Worm (Caenorhabditis elegans) whole organism, L4 larva: Measurements from ENCODE around the gene fbxa-45.
"Not testable (repeated sequence)": the region's sequence is repeated elsewhere in the genome, so short reads cannot be mapped to it uniquely, and the experiment has no call there.

Source experiments
- Y48G9A.11 ChIP-seq: fragments of 200-800 bp; sonication (Bioruptor generic); IDR thresholded peaks from 2 replicates; pipeline ENCODE4 v1.3.6; 2022; ENCODE audit warnings: missing genetic modification reagents, missing genetic modification characterization, missing compliant biosample characterization
- lim-7 ChIP-seq: fragments of 200-800 bp; sonication (Bioruptor generic); IDR thresholded peaks from 2 replicates; pipeline ENCODE4 v1.3.6; 2022; ENCODE audit warnings: missing genetic modification characterization, missing compliant biosample characterization
- lsy-2 ChIP-seq, 2 experiments: fragments of 150-350 bp in 1 of 2; sonication (generic microtip) in 1 of 2; optimal IDR thresholded peaks; 2 replicates each; lab custom pipeline; 2014 to 2017; ENCODE audit warnings: missing biosample characterization in 2 of 2, missing genetic modification characterization in 2 of 2
- nhr-11 ChIP-seq: fragments of 150-350 bp; optimal IDR thresholded peaks from 2 replicates; lab custom pipeline; 2014; ENCODE audit warnings: missing biosample characterization, missing genetic modification characterization
- nhr-237 ChIP-seq: sonication (generic microtip); optimal IDR thresholded peaks from 2 replicates; lab custom pipeline; 2017; ENCODE audit warnings: missing biosample characterization, missing genetic modification characterization
- nhr-77 ChIP-seq: fragments of 150-350 bp; optimal IDR thresholded peaks from 2 replicates; lab custom pipeline; 2014; ENCODE audit warnings: missing biosample characterization, missing genetic modification characterization
- set-16 ChIP-seq: fragments of 200-800 bp; sonication (Bioruptor generic); IDR thresholded peaks from 2 replicates; pipeline ENCODE4 v1.3.6; 2022; ENCODE audit warnings: missing genetic modification reagents, missing genetic modification characterization, missing compliant biosample characterization

DNA sequence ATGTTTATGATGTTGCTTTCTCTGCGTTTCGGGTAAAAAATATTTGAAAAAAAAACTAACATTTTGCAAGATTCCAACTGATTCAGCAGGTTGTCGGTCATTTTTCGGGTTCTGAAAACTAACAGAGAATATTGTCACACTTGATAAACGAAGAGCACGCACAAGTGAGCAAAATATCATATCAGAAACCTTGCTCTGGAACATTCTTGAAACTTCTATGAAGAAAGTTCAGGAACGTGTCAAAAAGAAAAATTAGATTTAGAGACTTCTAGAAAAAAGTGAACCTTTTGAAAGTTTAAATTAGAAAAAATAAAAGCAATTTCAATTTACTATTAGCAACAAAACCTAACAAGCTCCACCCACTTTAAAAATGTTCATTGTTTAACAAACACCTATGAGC is 48.8 kb upstream of the fbxa-45 start, which contains the start of gene fbxa-112:
- TF ChIP-seq nhr-77; lim-7 (GFP tag; lab: Robert Waterston, UW); nhr-11; nhr-237 (tag; lab: Kevin White, UChicago); Y48G9A.11 (GFP tag; lab: Robert Waterston, UW); set-16 (GFP tag; lab: Robert Waterston, UW); lsy-2 (tag; optimal IDR thresholded peaks at IDR 0.05; lab: Kevin White, UChicago): not testable (repeated sequence)
